Fruit fly (Drosophila melanogaster) whole organism, prepupa: ENCODE data around the gene eEF1gamma.

Source experiments
- CG10669 ChIP-seq: fragments of 200-800 bp; sonication (Bioruptor generic); optimal IDR thresholded peaks from 3 replicates; lab custom pipeline; 2018; ENCODE audit warnings: missing biosample characterization, mild to moderate bottlenecking, missing genetic modification characterization, moderate library complexity
- CG11294 ChIP-seq: fragments of 200-800 bp; sonication (Bioruptor generic); IDR thresholded peaks from 2 replicates; pipeline ENCODE4 v1.3.6; 2022; ENCODE audit warnings: missing biosample characterization, missing genetic modification characterization
- CG11762 ChIP-seq: fragments of 200-800 bp; sonication (Bioruptor generic); optimal IDR thresholded peaks from 3 replicates; lab custom pipeline; 2016; ENCODE audit warnings: missing biosample characterization, missing genetic modification characterization; ENCODE audit not compliant: insufficient read depth
- CG11902 ChIP-seq: fragments of 200-800 bp; sonication (Bioruptor generic); optimal IDR thresholded peaks from 3 replicates; lab custom pipeline; 2016; ENCODE audit warnings: missing biosample characterization, missing genetic modification characterization
- CG15336 ChIP-seq: fragments of 200-800 bp; sonication (Bioruptor generic); IDR thresholded peaks from 2 replicates; pipeline ENCODE4 v1.3.6; 2022; ENCODE audit warnings: missing biosample characterization, missing genetic modification characterization
- CG1621 ChIP-seq: fragments of 200-800 bp; sonication (Bioruptor generic); optimal IDR thresholded peaks from 3 replicates; lab custom pipeline; 2018; ENCODE audit warnings: missing biosample characterization, mild to moderate bottlenecking, missing genetic modification characterization
- CG3032 ChIP-seq: fragments of 200-800 bp; optimal IDR thresholded peaks from 2 replicates; lab custom pipeline; 2019; ENCODE audit warnings: missing biosample characterization, mild to moderate bottlenecking, missing genetic modification characterization, moderate library complexity
- CG31627 ChIP-seq: fragments of 200-800 bp; sonication (Bioruptor generic); optimal IDR thresholded peaks from 3 replicates; lab custom pipeline; 2016; ENCODE audit warnings: missing biosample characterization, missing genetic modification characterization
- CG32006 ChIP-seq: fragments of 200-800 bp; sonication (Bioruptor generic); optimal IDR thresholded peaks from 3 replicates; lab custom pipeline; 2017; ENCODE audit warnings: missing biosample characterization, mild to moderate bottlenecking, missing genetic modification characterization
- CG3919 ChIP-seq: fragments of 200-800 bp; sonication (Bioruptor generic); optimal IDR thresholded peaks from 3 replicates; lab custom pipeline; 2016; ENCODE audit warnings: missing biosample characterization, missing genetic modification characterization
- CG4318 ChIP-seq: fragments of 200-800 bp; sonication (Bioruptor generic); optimal IDR thresholded peaks from 3 replicates; lab custom pipeline; 2017; ENCODE audit warnings: missing biosample characterization, mild to moderate bottlenecking, missing genetic modification characterization
- CG6163 ChIP-seq: fragments of 200-800 bp; sonication (Bioruptor generic); IDR thresholded peaks from 3 replicates; pipeline ENCODE4 v1.3.6; 2022; ENCODE audit warnings: missing biosample characterization, missing genetic modification characterization
- CG6276 ChIP-seq: fragments of 200-800 bp; sonication (Bioruptor generic); optimal IDR thresholded peaks from 2 replicates; lab custom pipeline; 2017; ENCODE audit warnings: missing biosample characterization, mild to moderate bottlenecking, missing genetic modification characterization
- CG6792 ChIP-seq: fragments of 200-800 bp; sonication (Bioruptor generic); optimal IDR thresholded peaks from 3 replicates; lab custom pipeline; 2016; ENCODE audit warnings: missing biosample characterization, missing genetic modification characterization
- CG6808 ChIP-seq: fragments of 200-800 bp; sonication (Bioruptor generic); optimal IDR thresholded peaks from 3 replicates; lab custom pipeline; 2017; ENCODE audit warnings: missing biosample characterization, missing genetic modification characterization, mild to moderate bottlenecking, moderate library complexity, missing genetic modification reagents
- CG7368 ChIP-seq: fragments of 200-800 bp; sonication (Bioruptor generic); optimal IDR thresholded peaks from 3 replicates; lab custom pipeline; 2016; ENCODE audit warnings: missing biosample characterization, missing genetic modification characterization
- CG8632 ChIP-seq: fragments of 200-800 bp; sonication (Bioruptor generic); optimal IDR thresholded peaks from 3 replicates; lab custom pipeline; 2016; ENCODE audit warnings: missing biosample characterization, missing genetic modification characterization
- CG9139 ChIP-seq: fragments of 200-800 bp; sonication (Bioruptor generic); optimal IDR thresholded peaks from 3 replicates; lab custom pipeline; 2017; ENCODE audit warnings: missing biosample characterization, mild to moderate bottlenecking, missing genetic modification characterization
- Eip75B ChIP-seq: fragments of 200-800 bp; sonication (Bioruptor generic); optimal IDR thresholded peaks from 3 replicates; lab custom pipeline; 2016; ENCODE audit warnings: missing biosample characterization, missing genetic modification characterization
- Eip78C ChIP-seq: fragments of 200-800 bp; sonication (Bioruptor generic); peaks from one replicate; lab custom pipeline; 2016; ENCODE audit warnings: missing biosample characterization, missing genetic modification characterization
- Eip93F ChIP-seq: fragments of 200-800 bp; sonication (Bioruptor generic); optimal IDR thresholded peaks from 2 replicates; lab custom pipeline; 2016; ENCODE audit warnings: missing biosample characterization, mild to moderate bottlenecking, missing genetic modification characterization
- Ets21C ChIP-seq: fragments of 200-800 bp; sonication (Bioruptor generic); optimal IDR thresholded peaks from 3 replicates; lab custom pipeline; 2016; ENCODE audit warnings: missing biosample characterization, missing genetic modification characterization
- Ets96B ChIP-seq: fragments of 200-800 bp; optimal IDR thresholded peaks from 2 replicates; lab custom pipeline; 2019; ENCODE audit warnings: missing biosample characterization, mild to moderate bottlenecking, missing genetic modification characterization, moderate library complexity
- Gug ChIP-seq: fragments of 200-800 bp; sonication (Bioruptor generic); IDR thresholded peaks from 2 replicates; pipeline ENCODE4 v1.3.6; 2022; ENCODE audit warnings: missing biosample characterization, missing genetic modification characterization
- Hr38 ChIP-seq: sonication (Bioruptor generic); optimal IDR thresholded peaks from 2 replicates; lab custom pipeline; 2016; ENCODE audit warnings: missing biosample characterization, missing genetic modification characterization
- Hr39 ChIP-seq: fragments of 200-800 bp; sonication (Bioruptor generic); optimal IDR thresholded peaks from 2 replicates; lab custom pipeline; 2016; ENCODE audit warnings: missing biosample characterization, missing genetic modification characterization
- Hr4 ChIP-seq: fragments of 200-800 bp; sonication (Bioruptor generic); optimal IDR thresholded peaks from 3 replicates; lab custom pipeline; 2016; ENCODE audit warnings: missing biosample characterization, missing genetic modification characterization
- Met ChIP-seq: fragments of 200-800 bp; sonication (Bioruptor generic); optimal IDR thresholded peaks from 3 replicates; lab custom pipeline; 2016; ENCODE audit warnings: missing biosample characterization, missing genetic modification characterization
- OdsH ChIP-seq: fragments of 200-800 bp; sonication (Bioruptor generic); optimal IDR thresholded peaks from 3 replicates; lab custom pipeline; 2016; ENCODE audit warnings: missing biosample characterization, missing genetic modification characterization
- Smox ChIP-seq: fragments of 200-800 bp; sonication (Bioruptor generic); optimal IDR thresholded peaks from 3 replicates; lab custom pipeline; 2016; ENCODE audit warnings: missing biosample characterization, missing genetic modification characterization
- Sox14 ChIP-seq: fragments of 200-800 bp; sonication (Bioruptor generic); optimal IDR thresholded peaks from 3 replicates; lab custom pipeline; 2016; ENCODE audit warnings: missing biosample characterization, missing genetic modification characterization
- Sox15 ChIP-seq: fragments of 200-800 bp; sonication (Bioruptor generic); optimal IDR thresholded peaks from 3 replicates; lab custom pipeline; 2016; ENCODE audit warnings: missing biosample characterization, missing genetic modification characterization
- achi ChIP-seq: fragments of 200-800 bp; sonication (Bioruptor generic); optimal IDR thresholded peaks from 3 replicates; lab custom pipeline; 2016; ENCODE audit warnings: missing biosample characterization, missing genetic modification characterization
- acj6 ChIP-seq: fragments of 200-800 bp; sonication (Bioruptor generic); optimal IDR thresholded peaks from 3 replicates; lab custom pipeline; 2016; ENCODE audit warnings: missing biosample characterization, missing genetic modification characterization
- cyc ChIP-seq: fragments of 200-800 bp; sonication (Bioruptor generic); optimal IDR thresholded peaks from 3 replicates; lab custom pipeline; 2016; ENCODE audit warnings: missing biosample characterization, missing genetic modification characterization
- dsx ChIP-seq: fragments of 200-800 bp; optimal IDR thresholded peaks from 3 replicates; lab custom pipeline; 2019; ENCODE audit warnings: missing biosample characterization, mild to moderate bottlenecking, missing genetic modification characterization, moderate library complexity; ENCODE audit not compliant: poor library complexity, severe bottlenecking
- eg ChIP-seq: fragments of 200-800 bp; sonication (Bioruptor generic); IDR thresholded peaks from 3 replicates; pipeline ENCODE4 v1.3.6; 2022; ENCODE audit warnings: missing biosample characterization, missing genetic modification characterization
- esn ChIP-seq: fragments of 200-800 bp; sonication (Bioruptor generic); optimal IDR thresholded peaks from 2 replicates; lab custom pipeline; 2016; ENCODE audit warnings: missing biosample characterization, mild to moderate bottlenecking, missing genetic modification characterization, moderate library complexity
- fd59A ChIP-seq: fragments of 200-800 bp; sonication (Bioruptor generic); optimal IDR thresholded peaks from 2 replicates; lab custom pipeline; 2017; ENCODE audit warnings: missing biosample characterization, mild to moderate bottlenecking, missing genetic modification characterization, missing genetic modification reagents
- fkh ChIP-seq: fragments of 200-800 bp; sonication (Bioruptor generic); optimal IDR thresholded peaks from 3 replicates; lab custom pipeline; 2017; ENCODE audit warnings: missing biosample characterization, mild to moderate bottlenecking, missing genetic modification characterization, moderate library complexity
- net ChIP-seq: fragments of 200-800 bp; sonication (Bioruptor generic); optimal IDR thresholded peaks from 3 replicates; lab custom pipeline; 2016; ENCODE audit warnings: missing biosample characterization, missing genetic modification characterization
- pdm3 ChIP-seq: fragments of 200-800 bp; sonication (Bioruptor generic); optimal IDR thresholded peaks from 3 replicates; lab custom pipeline; 2016; ENCODE audit warnings: missing biosample characterization, missing genetic modification characterization
- salr ChIP-seq, 2 experiments: fragments of 200-800 bp; sonication (Bioruptor generic); optimal IDR thresholded peaks; 3 replicates each; lab custom pipeline; 2016 to 2018; ENCODE audit warnings: missing biosample characterization in 2 of 2, missing genetic modification characterization in 2 of 2, mild to moderate bottlenecking in 1 of 2
- spab ChIP-seq: fragments of 200-800 bp; sonication (Bioruptor generic); optimal IDR thresholded peaks from 2 replicates; lab custom pipeline; 2017; ENCODE audit warnings: missing biosample characterization, mild to moderate bottlenecking, missing genetic modification characterization, missing genetic modification reagents
- ss ChIP-seq, 2 experiments: fragments of 200-800 bp; sonication (Bioruptor generic); optimal IDR thresholded peaks; 2 replicates in 1 of 2; 3 replicates in 1 of 2; lab custom pipeline; 2017 to 2018; ENCODE audit warnings: mild to moderate bottlenecking in 2 of 2, missing biosample characterization in 2 of 2, missing genetic modification characterization in 2 of 2, moderate library complexity in 1 of 2
- svp ChIP-seq: fragments of 200-800 bp; sonication (Bioruptor generic); peaks from one replicate; lab custom pipeline; 2016; ENCODE audit warnings: missing biosample characterization, missing genetic modification characterization

eEF1gamma gene

dm6 chr3R:29265075-29265474 lies 45.1 kb downstream of the eEF1gamma start:
- TF ChIP-seq CG11902 (GFP tag; lab: Kevin White, UChicago), result no peak
- TF ChIP-seq CG31627 (GFP tag; lab: Kevin White, UChicago), result peak; percentile 8
- peak; percentile 50 for TF ChIP-seq svp
- TF ChIP-seq Hr39 (GFP tag; lab: Kevin White, UChicago), result peak; percentile 7
- TF ChIP-seq spab, result no peak
- no peak for TF ChIP-seq Eip78C (GFP tag; lab: Kevin White, UChicago)
- peak; percentile 14 for TF ChIP-seq Met (GFP tag; lab: Kevin White, UChicago)
- TF ChIP-seq esn (GFP tag; lab: Kevin White, UChicago), result peak; percentile 22
- no peak for TF ChIP-seq Hr4 (GFP tag; lab: Kevin White, UChicago)
- no peak for TF ChIP-seq acj6 (GFP tag; lab: Kevin White, UChicago)
- no peak for TF ChIP-seq CG8632 (GFP tag; lab: Kevin White, UChicago)

dm6 chr3R:29266607-29267006 lies 46.6 kb downstream of the eEF1gamma start:
- TF ChIP-seq CG4318 (GFP tag; lab: Kevin White, UChicago), result no peak
- TF ChIP-seq OdsH (GFP tag; lab: Kevin White, UChicago), result no peak
- TF ChIP-seq dsx (GFP tag; lab: Kevin White, UChicago), result no peak
- TF ChIP-seq svp, result peak; percentile 54
- TF ChIP-seq Eip78C (GFP tag; lab: Kevin White, UChicago), result peak; percentile 5
- no peak for TF ChIP-seq spab
- no peak for TF ChIP-seq CG32006 (GFP tag; lab: Kevin White, UChicago)
- no peak for TF ChIP-seq Sox14 (GFP tag; lab: Kevin White, UChicago)
- TF ChIP-seq CG10669, result no peak
- TF ChIP-seq Sox15 (GFP tag; lab: Kevin White, UChicago), result no peak
- TF ChIP-seq CG6792, result no peak

DNA sequence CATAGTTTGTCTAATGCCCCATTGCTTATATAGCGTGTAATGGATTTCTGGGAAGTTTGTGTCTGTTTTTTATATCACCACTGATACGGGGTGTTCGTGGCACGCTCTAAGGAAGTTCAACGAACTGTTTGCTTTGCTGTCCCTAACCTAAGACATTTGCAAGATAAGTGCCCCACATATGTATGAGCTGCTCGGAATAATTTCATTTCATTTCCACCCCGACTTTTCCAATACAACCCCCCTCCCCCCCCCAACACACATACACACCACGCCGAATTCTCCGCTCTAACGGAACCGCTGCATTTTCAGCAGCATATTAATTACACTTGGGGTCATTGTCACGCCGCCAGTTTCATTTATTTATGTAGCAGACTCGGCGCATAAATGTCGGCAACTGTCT lies 48.1 kb downstream of the eEF1gamma start:
- TF ChIP-seq fkh, result peak; percentile 39
- no peak for TF ChIP-seq fd59A (GFP tag; lab: Kevin White, UChicago)

dm6 chr3R:29269204-29269603 lies 49.2 kb downstream of the eEF1gamma start:
- no peak for TF ChIP-seq CG7368 (GFP tag; lab: Kevin White, UChicago)
- TF ChIP-seq Hr38 (GFP tag; lab: Kevin White, UChicago), result no peak
- TF ChIP-seq achi (GFP tag; lab: Kevin White, UChicago), result no peak
- TF ChIP-seq cyc (GFP tag; lab: Kevin White, UChicago), result no peak
- TF ChIP-seq CG3919 (GFP tag; lab: Kevin White, UChicago), result no peak
- no peak for TF ChIP-seq CG6792
- TF ChIP-seq CG11902 (GFP tag; lab: Kevin White, UChicago), result no peak
- no peak for TF ChIP-seq CG6163
- no peak for TF ChIP-seq CG15336 (GFP tag; lab: Robert Waterston, UW)
- no peak for TF ChIP-seq CG11762
- no peak for TF ChIP-seq Eip75B (GFP tag; lab: Kevin White, UChicago)
- no peak for TF ChIP-seq CG6808 (GFP tag; lab: Kevin White, UChicago)
- TF ChIP-seq CG6276 (GFP tag; lab: Kevin White, UChicago), result no peak
- peak; percentile 24 for TF ChIP-seq Eip78C (GFP tag; lab: Kevin White, UChicago)
- no peak for TF ChIP-seq CG31627 (GFP tag; lab: Kevin White, UChicago)
- TF ChIP-seq eg (GFP tag; lab: Robert Waterston, UW), result no peak
- peak; percentile 21 to 37 for TF ChIP-seq ss (GFP tag; optimal IDR thresholded peaks at IDR 0.05; lab: Kevin White, UChicago)
- no peak for TF ChIP-seq spab
- no peak for TF ChIP-seq Smox
- no peak for TF ChIP-seq OdsH (GFP tag; lab: Kevin White, UChicago)
- peak; percentile 54 for TF ChIP-seq svp
- no peak for TF ChIP-seq Sox15 (GFP tag; lab: Kevin White, UChicago)
- TF ChIP-seq CG11294 (GFP tag; lab: Robert Waterston, UW), result no peak
- no peak for TF ChIP-seq Eip93F (GFP tag; lab: Kevin White, UChicago)
- no peak for TF ChIP-seq CG3032 (tag; lab: Kevin White, UChicago)
- TF ChIP-seq salr (GFP tag; optimal IDR thresholded peaks at IDR 0.05; lab: Kevin White, UChicago), result no peak
- TF ChIP-seq pdm3 (GFP tag; lab: Kevin White, UChicago), result no peak
- peak; percentile 7 for TF ChIP-seq Ets96B (tag; lab: Kevin White, UChicago)
- no peak for TF ChIP-seq Ets21C (GFP tag; lab: Kevin White, UChicago)
- no peak for TF ChIP-seq CG9139 (GFP tag; lab: Kevin White, UChicago)
- no peak for TF ChIP-seq Gug (GFP tag; lab: Robert Waterston, UW)
- TF ChIP-seq net (GFP tag; lab: Kevin White, UChicago), result no peak
- TF ChIP-seq CG1621 (tag; lab: Kevin White, UChicago), result no peak
